Worm (Caenorhabditis elegans) whole organism, L3 larva: ENCODE measurements around the gene C46E10.8.
"Not testable (repeated sequence)": the region's sequence is repeated elsewhere in the genome, so short reads cannot be mapped to it uniquely, and the experiment has no call there.

Source experiments
- ceh-82 ChIP-seq: fragments of 150-350 bp; optimal IDR thresholded peaks from 2 replicates; lab custom pipeline; 2014; ENCODE audit warnings: missing biosample characterization, missing genetic modification characterization
- egl-27 ChIP-seq: sonication (generic microtip); optimal IDR thresholded peaks from 4 replicates; lab custom pipeline; 2017; ENCODE audit warnings: missing biosample characterization, missing genetic modification reagents, missing genetic modification characterization
- fkh-2 ChIP-seq: fragments of 150-350 bp; optimal IDR thresholded peaks from 2 replicates; lab custom pipeline; 2014; ENCODE audit warnings: missing biosample characterization, missing genetic modification reagents, missing genetic modification characterization
- nhr-25 ChIP-seq: sonication (generic microtip); optimal IDR thresholded peaks from 2 replicates; lab custom pipeline; 2017; ENCODE audit warnings: missing biosample characterization, missing genetic modification characterization

- TF ChIP-seq nhr-25; ceh-82 (tag; lab: Kevin White, UChicago); egl-27 (tag; lab: Kevin White, UChicago); fkh-2 (tag; lab: Kevin White, UChicago): not testable (repeated sequence)
These were observed 33.7 kb upstream of the C46E10.8 start, which contains the start of gene T24E12.6 for ce11 chrII:3761599-3761998.
